Worm (Caenorhabditis elegans): ENCODE measurements around the gene W02H5.8.
"Not testable (repeated sequence)": the region's sequence is repeated elsewhere in the genome, so short reads cannot be mapped to it uniquely, and the experiment has no call there.

W02H5.8 gene

ce11 chrV:2638545-2638944 is 13.9 kb downstream of the W02H5.8 start, which contains the start of gene W02H5.19 (continued):
- TF ChIP-seq unc-30 (tag; optimal IDR thresholded peaks at IDR 0.05) (no peak), mdl-1 (tag; optimal IDR thresholded peaks at IDR 0.05) (peak in 1 of 2 experiments; percentile 42), nhr-12 (tag; optimal IDR thresholded peaks at IDR 0.05) (no peak), alr-1 (tag; optimal IDR thresholded peaks at IDR 0.05; ENCODE audit: borderline replicate concordance) (no peak), fkh-8 (tag; optimal IDR thresholded peaks at IDR 0.05) (peak; percentile 82), nhr-77 (tag; optimal IDR thresholded peaks at IDR 0.05) (peak; percentile 43), elt-2 (tag; optimal IDR thresholded peaks at IDR 0.05) (peak; percentile 84), egl-13 (tag; optimal IDR thresholded peaks at IDR 0.05) (peak; percentile 95), sptf-1 (tag; optimal IDR thresholded peaks at IDR 0.05) (no peak), lin-35 (GFP tag; optimal IDR thresholded peaks at IDR 0.05) (peak; percentile 97 to 98), aly-2 (tag; optimal IDR thresholded peaks at IDR 0.05) (no peak), hlh-17 (GFP tag; optimal IDR thresholded peaks at IDR 0.05; ENCODE audit: borderline replicate concordance) (peak; percentile 66), tlp-1 (tag; optimal IDR thresholded peaks at IDR 0.05) (no peak), rnt-1 (tag; optimal IDR thresholded peaks at IDR 0.05) (peak; percentile 100), fos-1 (tag; optimal IDR thresholded peaks at IDR 0.05) (peak; percentile 7), ceh-63 (GFP tag; optimal IDR thresholded peaks at IDR 0.05) (peak; percentile 87), dpl-1 (GFP tag; optimal IDR thresholded peaks at IDR 0.05) (peak; percentile 94 to 98 (median 97)), nhr-11 (tag; optimal IDR thresholded peaks at IDR 0.05) (peak; percentile 43), lir-3 (tag; optimal IDR thresholded peaks at IDR 0.05; ENCODE audit: poor library complexity) (no peak), snpc-4 (tag; optimal IDR thresholded peaks at IDR 0.05) (peak; percentile 56), hlh-4 (tag; optimal IDR thresholded peaks at IDR 0.05) (peak; percentile 91), aha-1 (tag; optimal IDR thresholded peaks at IDR 0.05) (peak; percentile 37), ces-1 (GFP tag; optimal IDR thresholded peaks at IDR 0.05) (no peak), jun-1 (tag; optimal IDR thresholded peaks at IDR 0.05) (no peak), pqm-1 (tag; optimal IDR thresholded peaks at IDR 0.05) (no peak), nhr-90 (tag; optimal IDR thresholded peaks at IDR 0.05; ENCODE audit: poor library complexity) (peak; percentile 97), ama-1 (optimal IDR thresholded peaks at IDR 0.05) (no peak), pax-3 (tag; optimal IDR thresholded peaks at IDR 0.05) (peak; percentile 95), fkh-10 (GFP tag; optimal IDR thresholded peaks at IDR 0.05) (no peak), unc-86 (tag; optimal IDR thresholded peaks at IDR 0.05) (peak; percentile 88), lsy-2 (tag; optimal IDR thresholded peaks at IDR 0.05) (peak; percentile 81 to 88), ceh-90 (tag; optimal IDR thresholded peaks at IDR 0.05) (peak; percentile 96), nhr-76 (tag; optimal IDR thresholded peaks at IDR 0.05) (no peak), nhr-20 (tag; optimal IDR thresholded peaks at IDR 0.05) (peak; percentile 94), efl-1 (optimal IDR thresholded peaks at IDR 0.05) (peak; percentile 97 to 98), efl-1 (GFP tag; optimal IDR thresholded peaks at IDR 0.05 in 1 of 2) (peak; percentile 97 to 100)

ce11 chrV:2625360-2625759 is 27.1 kb downstream of the W02H5.8 start, which contains the start of gene sknr-1:
TSS of gene sknr-1 (minus strand) at chrV:2625460.
- not testable (repeated sequence) for TF ChIP-seq nhr-47 (tag; optimal IDR thresholded peaks at IDR 0.05); hlh-17 (GFP tag; optimal IDR thresholded peaks at IDR 0.05; ENCODE audit: borderline replicate concordance); lin-14 (GFP tag; optimal IDR thresholded peaks at IDR 0.05)

- TF ChIP-seq efl-1 (optimal IDR thresholded peaks at IDR 0.05) (peak in 1 of 2 experiments; percentile 8), efl-1 (GFP tag; optimal IDR thresholded peaks at IDR 0.05 in 1 of 2) (no peak), lsy-2 (tag; optimal IDR thresholded peaks at IDR 0.05) (no peak)
These were observed 28.7 kb downstream of the W02H5.8 start for ce11 chrV:2623765-2624164.

ce11 chrV:2621879-2622278 is 30.6 kb downstream of the W02H5.8 start, which contains the start of gene srh-271:
TSS of gene srh-271 (minus strand) at chrV:2621979.
- TF ChIP-seq efl-1 (optimal IDR thresholded peaks at IDR 0.05) (no peak), efl-1 (GFP tag; optimal IDR thresholded peaks at IDR 0.05 in 1 of 2) (peak in 1 of 2 experiments; percentile 38), C04F5.9 (tag; optimal IDR thresholded peaks at IDR 0.05) (no peak)
